Fruit fly (Drosophila melanogaster): ENCODE results near the gene CG4666.

Gene CG4666

dm6 chrX:6109872-6110271, 32.3 kb upstream of the CG4666 start (continued):
- TF ChIP-seq tx (GFP tag; optimal IDR thresholded peaks at IDR 0.05) (no peak), slou (GFP tag; optimal IDR thresholded peaks at IDR 0.05) (no peak), klu (GFP tag; IDR thresholded peaks at IDR 0.05) (peak; percentile 34; the same call in 1 of the 2 replicates), pita (GFP tag; optimal IDR thresholded peaks at IDR 0.05) (peak; percentile 64), pum (GFP tag; optimal IDR thresholded peaks at IDR 0.05) (peak; percentile 25), CG12659 (GFP tag; optimal IDR thresholded peaks at IDR 0.05) (no peak), E2f2 (GFP tag; IDR thresholded peaks at IDR 0.05) (no peak), GATAe (GFP tag; conservative IDR thresholded peaks at IDR 0.05) (no peak), CG14710 (tag; optimal IDR thresholded peaks at IDR 0.05) (peak; percentile 20), CG1792 (GFP tag; optimal IDR thresholded peaks at IDR 0.05) (no peak), amos (GFP tag; IDR thresholded peaks at IDR 0.05; ENCODE audit: partially characterized antibody) (peak; percentile 50), H2.0 (GFP tag; IDR thresholded peaks at IDR 0.05) (peak; percentile 60; the same call in 1 of the 2 replicates), sr (GFP tag; IDR thresholded peaks at IDR 0.05) (peak; percentile 56; the same call in 1 of the 3 replicates), CG7357 (GFP tag; IDR thresholded peaks at IDR 0.05) (no peak), CG2129 (GFP tag; IDR thresholded peaks at IDR 0.05; ENCODE audit: partially characterized antibody) (no peak), Stat92E (GFP tag; optimal IDR thresholded peaks at IDR 0.05) (no peak), Xbp1 (GFP tag; optimal IDR thresholded peaks at IDR 0.05) (peak; percentile 64), ranshi (GFP tag; IDR thresholded peaks at IDR 0.05) (peak; percentile 59), CG7963 (GFP tag; IDR thresholded peaks at IDR 0.05; ENCODE audit: partially characterized antibody) (no peak), Hsf (GFP tag; optimal IDR thresholded peaks at IDR 0.05) (no peak), CG6791 (GFP tag; IDR thresholded peaks at IDR 0.05; ENCODE audit: partially characterized antibody) (0 out of 3 replicates have a peak, but pooled peaks have one; percentile 60), ewg (GFP tag; optimal IDR thresholded peaks at IDR 0.05) (peak; percentile 42), Aef1 (GFP tag; IDR thresholded peaks at IDR 0.05) (peak; percentile 47; the same call in 1 of the 3 replicates), her (GFP tag; optimal IDR thresholded peaks at IDR 0.05) (no peak), tup (GFP tag; optimal IDR thresholded peaks at IDR 0.05) (no peak), ro (GFP tag; IDR thresholded peaks at IDR 0.05) (peak; percentile 31; the same call in 1 of the 2 replicates), CG1233 (GFP tag; optimal IDR thresholded peaks at IDR 0.05) (no peak), CG42726 (GFP tag; IDR thresholded peaks at IDR 0.05; ENCODE audit: partially characterized antibody) (peak; percentile 77), zfh1 (GFP tag; IDR thresholded peaks at IDR 0.05) (peak; percentile 60; the same call in 1 of the 3 replicates), gsb-n (tag; optimal IDR thresholded peaks at IDR 0.05) (no peak), CG17328 (GFP tag; IDR thresholded peaks at IDR 0.05) (peak; percentile 28; the same call in 1 of the 2 replicates), esg (GFP tag; conservative IDR thresholded peaks at IDR 0.05) (no peak), bigmax (GFP tag; optimal IDR thresholded peaks at IDR 0.05) (no peak), CG12769 (tag; optimal IDR thresholded peaks at IDR 0.05) (no peak), wdn (GFP tag; IDR thresholded peaks at IDR 0.05) (no peak), gt (GFP tag; IDR thresholded peaks at IDR 0.05) (no peak), ab (GFP tag; optimal IDR thresholded peaks at IDR 0.05) (no peak), Atf3 (GFP tag; optimal IDR thresholded peaks at IDR 0.05) (no peak), Antp (GFP tag; optimal IDR thresholded peaks at IDR 0.05) (peak; percentile 45), CG2120 (GFP tag; optimal IDR thresholded peaks at IDR 0.05) (no peak), pnt (GFP tag; optimal IDR thresholded peaks at IDR 0.05) (peak; percentile 4), lilli (GFP tag; optimal IDR thresholded peaks at IDR 0.05) (no peak), sc (optimal IDR thresholded peaks at IDR 0.05) (no peak), sc (GFP tag; optimal IDR thresholded peaks at IDR 0.05) (no peak), CG2678 (tag; optimal IDR thresholded peaks at IDR 0.05) (no peak), fd96Cb (tag; optimal IDR thresholded peaks at IDR 0.05) (peak; percentile 18), CG15514 (GFP tag; optimal IDR thresholded peaks at IDR 0.05) (peak; percentile 24), slp2 (GFP tag; optimal IDR thresholded peaks at IDR 0.05) (no peak), CG7987 (GFP tag; optimal IDR thresholded peaks at IDR 0.05) (no peak), gce (GFP tag; IDR thresholded peaks at IDR 0.05) (no peak), grn (GFP tag; optimal IDR thresholded peaks at IDR 0.05) (no peak)
